Fruit fly (Drosophila melanogaster) S2 (cell line): ENCODE results near the gene Hira.

Experiments used
- CG8478 ChIP-seq: fragments of >200 bp; optimal IDR thresholded peaks from 2 replicates; lab custom pipeline; 2018
- CTCF ChIP-seq, 2 experiments: fragments of >200 bp; optimal IDR thresholded peaks; 2 replicates each; lab custom pipeline; 2018

DNA sequence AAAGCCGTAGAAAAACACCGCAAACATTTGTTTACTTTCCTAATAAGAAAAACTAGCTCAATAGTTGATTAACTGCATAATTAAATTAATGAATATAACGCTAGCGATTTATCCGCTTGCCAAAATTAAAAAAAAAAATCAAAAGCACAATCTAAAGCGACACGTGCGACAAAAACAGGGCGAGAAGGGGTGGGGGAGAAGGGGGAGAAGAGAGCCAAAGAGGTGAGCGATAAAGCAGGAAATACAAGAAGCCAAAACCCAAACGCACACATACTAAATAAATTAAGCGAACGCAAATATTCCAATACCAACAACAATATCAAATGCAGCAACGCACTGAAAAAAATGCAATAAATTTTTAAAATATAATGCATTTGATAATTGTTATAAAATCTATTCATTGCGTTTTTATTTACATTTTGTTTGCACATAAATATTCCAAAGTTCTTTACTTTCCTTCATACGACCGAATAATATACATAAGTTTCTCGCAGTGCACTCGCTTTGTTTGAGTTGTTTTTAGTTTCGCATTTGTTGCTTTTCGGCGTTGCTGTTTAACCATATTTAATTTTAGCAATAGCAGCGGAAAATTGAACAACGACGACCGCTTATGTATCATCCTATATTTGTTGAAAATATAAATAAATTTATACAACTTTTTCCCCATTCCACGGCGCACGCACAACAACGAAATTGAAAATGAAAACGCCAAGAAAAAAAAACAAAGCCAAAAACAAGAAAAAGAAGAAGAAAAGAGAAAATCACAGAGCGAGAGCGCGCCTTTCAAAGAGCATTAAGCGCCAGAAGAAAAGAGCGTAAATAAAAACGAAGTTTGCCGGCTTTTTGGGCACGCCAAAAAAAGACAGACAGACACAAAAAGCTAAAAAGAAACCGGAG lies 23.7 kb upstream of the Hira start:
- TF ChIP-seq CG8478 (no peak), CTCF (optimal IDR thresholded peaks at IDR 0.05; lab: Kevin White, UChicago) (no peak)
